Fruit fly (Drosophila melanogaster): ENCODE results near the gene alphaTub84B.

DNA sequence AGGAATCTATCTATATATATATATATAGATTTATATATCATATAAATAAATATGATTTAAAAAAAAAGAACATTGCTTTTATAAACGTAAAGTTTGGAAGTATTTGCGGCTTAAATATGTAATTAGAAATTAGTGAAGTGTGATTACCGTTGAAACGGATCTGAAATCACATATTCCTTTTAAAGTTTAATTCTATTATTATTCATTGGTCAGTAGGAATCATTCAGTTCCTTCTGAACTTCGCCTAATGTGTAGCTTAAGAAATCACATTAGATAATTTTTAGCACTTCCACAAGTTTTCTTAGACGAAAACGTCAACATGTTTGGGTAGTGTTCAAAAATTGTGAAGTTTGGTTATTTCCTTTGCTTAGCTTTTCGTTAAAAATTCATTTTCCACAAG is 25.9 kb upstream of the alphaTub84B start, which contains the start of gene djl:
- no peak for TF ChIP-seq Vsx2 (GFP tag; optimal IDR thresholded peaks at IDR 0.05; ENCODE audit: partially characterized antibody)
- TF ChIP-seq psq (GFP tag; optimal IDR thresholded peaks at IDR 0.05), result no peak
- TF ChIP-seq lola (GFP tag; optimal IDR thresholded peaks at IDR 0.05), result no peak
- no peak for TF ChIP-seq CrebA (GFP tag; optimal IDR thresholded peaks at IDR 0.05; ENCODE audit: borderline replicate concordance)
- no peak for TF ChIP-seq N (GFP tag; optimal IDR thresholded peaks at IDR 0.05)
- TF ChIP-seq jim (GFP tag; optimal IDR thresholded peaks at IDR 0.05), result no peak
- TF ChIP-seq Hr78 (GFP tag; optimal IDR thresholded peaks at IDR 0.05), result no peak
